Fruit fly (Drosophila melanogaster) whole organism, prepupa: ENCODE data around the gene Rpn1.

Source experiments
- Blimp-1 ChIP-seq: fragments of 200-800 bp; sonication (Bioruptor generic); optimal IDR thresholded peaks from 3 replicates; lab custom pipeline; 2017; ENCODE audit warnings: missing biosample characterization, missing genetic modification characterization, mild to moderate bottlenecking, moderate library complexity, missing genetic modification reagents
- CG10631 ChIP-seq: fragments of 200-800 bp; sonication (Bioruptor generic); optimal IDR thresholded peaks from 2 replicates; lab custom pipeline; 2016; ENCODE audit warnings: missing biosample characterization, missing genetic modification characterization
- CG10669 ChIP-seq: fragments of 200-800 bp; sonication (Bioruptor generic); optimal IDR thresholded peaks from 3 replicates; lab custom pipeline; 2018; ENCODE audit warnings: missing biosample characterization, mild to moderate bottlenecking, missing genetic modification characterization, moderate library complexity
- CG11294 ChIP-seq: fragments of 200-800 bp; sonication (Bioruptor generic); IDR thresholded peaks from 2 replicates; pipeline ENCODE4 v1.3.6; 2022; ENCODE audit warnings: missing biosample characterization, missing genetic modification characterization
- CG11762 ChIP-seq: fragments of 200-800 bp; sonication (Bioruptor generic); optimal IDR thresholded peaks from 3 replicates; lab custom pipeline; 2016; ENCODE audit warnings: missing biosample characterization, missing genetic modification characterization; ENCODE audit not compliant: insufficient read depth
- CG11902 ChIP-seq: fragments of 200-800 bp; sonication (Bioruptor generic); optimal IDR thresholded peaks from 3 replicates; lab custom pipeline; 2016; ENCODE audit warnings: missing biosample characterization, missing genetic modification characterization
- CG15336 ChIP-seq: fragments of 200-800 bp; sonication (Bioruptor generic); IDR thresholded peaks from 2 replicates; pipeline ENCODE4 v1.3.6; 2022; ENCODE audit warnings: missing biosample characterization, missing genetic modification characterization
- CG3032 ChIP-seq: fragments of 200-800 bp; optimal IDR thresholded peaks from 2 replicates; lab custom pipeline; 2019; ENCODE audit warnings: missing biosample characterization, mild to moderate bottlenecking, missing genetic modification characterization, moderate library complexity
- CG31627 ChIP-seq: fragments of 200-800 bp; sonication (Bioruptor generic); optimal IDR thresholded peaks from 3 replicates; lab custom pipeline; 2016; ENCODE audit warnings: missing biosample characterization, missing genetic modification characterization
- CG32006 ChIP-seq: fragments of 200-800 bp; sonication (Bioruptor generic); optimal IDR thresholded peaks from 3 replicates; lab custom pipeline; 2017; ENCODE audit warnings: missing biosample characterization, mild to moderate bottlenecking, missing genetic modification characterization
- CG4318 ChIP-seq: fragments of 200-800 bp; sonication (Bioruptor generic); optimal IDR thresholded peaks from 3 replicates; lab custom pipeline; 2017; ENCODE audit warnings: missing biosample characterization, mild to moderate bottlenecking, missing genetic modification characterization
- CG6163 ChIP-seq: fragments of 200-800 bp; sonication (Bioruptor generic); IDR thresholded peaks from 3 replicates; pipeline ENCODE4 v1.3.6; 2022; ENCODE audit warnings: missing biosample characterization, missing genetic modification characterization
- CG6792 ChIP-seq: fragments of 200-800 bp; sonication (Bioruptor generic); optimal IDR thresholded peaks from 3 replicates; lab custom pipeline; 2016; ENCODE audit warnings: missing biosample characterization, missing genetic modification characterization
- CG6854 ChIP-seq: fragments of 200-800 bp; sonication (Bioruptor generic); optimal IDR thresholded peaks from 2 replicates; lab custom pipeline; 2017; ENCODE audit warnings: missing biosample characterization, mild to moderate bottlenecking, missing genetic modification characterization
- CG7368 ChIP-seq: fragments of 200-800 bp; sonication (Bioruptor generic); optimal IDR thresholded peaks from 3 replicates; lab custom pipeline; 2016; ENCODE audit warnings: missing biosample characterization, missing genetic modification characterization
- CG8119 ChIP-seq: fragments of 200-800 bp; sonication (Bioruptor generic); IDR thresholded peaks from 3 replicates; pipeline ENCODE4 v1.3.6; 2022; ENCODE audit warnings: missing biosample characterization, missing genetic modification characterization
- CG8319 ChIP-seq: fragments of 200-800 bp; sonication (Bioruptor generic); optimal IDR thresholded peaks from 3 replicates; lab custom pipeline; 2016; ENCODE audit warnings: missing biosample characterization, missing genetic modification characterization
- CG8632 ChIP-seq: fragments of 200-800 bp; sonication (Bioruptor generic); optimal IDR thresholded peaks from 3 replicates; lab custom pipeline; 2016; ENCODE audit warnings: missing biosample characterization, missing genetic modification characterization
- CG9139 ChIP-seq: fragments of 200-800 bp; sonication (Bioruptor generic); optimal IDR thresholded peaks from 3 replicates; lab custom pipeline; 2017; ENCODE audit warnings: missing biosample characterization, mild to moderate bottlenecking, missing genetic modification characterization
- Eip75B ChIP-seq: fragments of 200-800 bp; sonication (Bioruptor generic); optimal IDR thresholded peaks from 3 replicates; lab custom pipeline; 2016; ENCODE audit warnings: missing biosample characterization, missing genetic modification characterization
- Eip78C ChIP-seq: fragments of 200-800 bp; sonication (Bioruptor generic); peaks from one replicate; lab custom pipeline; 2016; ENCODE audit warnings: missing biosample characterization, missing genetic modification characterization
- Eip93F ChIP-seq: fragments of 200-800 bp; sonication (Bioruptor generic); optimal IDR thresholded peaks from 2 replicates; lab custom pipeline; 2016; ENCODE audit warnings: missing biosample characterization, mild to moderate bottlenecking, missing genetic modification characterization
- Ets21C ChIP-seq: fragments of 200-800 bp; sonication (Bioruptor generic); optimal IDR thresholded peaks from 3 replicates; lab custom pipeline; 2016; ENCODE audit warnings: missing biosample characterization, missing genetic modification characterization
- Gug ChIP-seq: fragments of 200-800 bp; sonication (Bioruptor generic); IDR thresholded peaks from 2 replicates; pipeline ENCODE4 v1.3.6; 2022; ENCODE audit warnings: missing biosample characterization, missing genetic modification characterization
- Hr38 ChIP-seq: sonication (Bioruptor generic); optimal IDR thresholded peaks from 2 replicates; lab custom pipeline; 2016; ENCODE audit warnings: missing biosample characterization, missing genetic modification characterization
- Hr39 ChIP-seq: fragments of 200-800 bp; sonication (Bioruptor generic); optimal IDR thresholded peaks from 2 replicates; lab custom pipeline; 2016; ENCODE audit warnings: missing biosample characterization, missing genetic modification characterization
- Hr4 ChIP-seq: fragments of 200-800 bp; sonication (Bioruptor generic); optimal IDR thresholded peaks from 3 replicates; lab custom pipeline; 2016; ENCODE audit warnings: missing biosample characterization, missing genetic modification characterization
- Lpt ChIP-seq: fragments of 200-800 bp; sonication (Bioruptor generic); optimal IDR thresholded peaks from 3 replicates; lab custom pipeline; 2016; ENCODE audit warnings: missing biosample characterization, missing genetic modification characterization
- Met ChIP-seq: fragments of 200-800 bp; sonication (Bioruptor generic); optimal IDR thresholded peaks from 3 replicates; lab custom pipeline; 2016; ENCODE audit warnings: missing biosample characterization, missing genetic modification characterization
- OdsH ChIP-seq: fragments of 200-800 bp; sonication (Bioruptor generic); optimal IDR thresholded peaks from 3 replicates; lab custom pipeline; 2016; ENCODE audit warnings: missing biosample characterization, missing genetic modification characterization
- Smox ChIP-seq: fragments of 200-800 bp; sonication (Bioruptor generic); optimal IDR thresholded peaks from 3 replicates; lab custom pipeline; 2016; ENCODE audit warnings: missing biosample characterization, missing genetic modification characterization
- Sox102F ChIP-seq: fragments of 200-800 bp; sonication (Bioruptor generic); optimal IDR thresholded peaks from 2 replicates; lab custom pipeline; 2016; ENCODE audit warnings: missing biosample characterization, mild to moderate bottlenecking, missing genetic modification characterization
- achi ChIP-seq: fragments of 200-800 bp; sonication (Bioruptor generic); optimal IDR thresholded peaks from 3 replicates; lab custom pipeline; 2016; ENCODE audit warnings: missing biosample characterization, missing genetic modification characterization
- acj6 ChIP-seq: fragments of 200-800 bp; sonication (Bioruptor generic); optimal IDR thresholded peaks from 3 replicates; lab custom pipeline; 2016; ENCODE audit warnings: missing biosample characterization, missing genetic modification characterization
- cyc ChIP-seq: fragments of 200-800 bp; sonication (Bioruptor generic); optimal IDR thresholded peaks from 3 replicates; lab custom pipeline; 2016; ENCODE audit warnings: missing biosample characterization, missing genetic modification characterization
- dac ChIP-seq: fragments of 200-800 bp; sonication (Bioruptor generic); optimal IDR thresholded peaks from 2 replicates; lab custom pipeline; 2017; ENCODE audit warnings: missing biosample characterization, mild to moderate bottlenecking, missing genetic modification characterization
- esn ChIP-seq: fragments of 200-800 bp; sonication (Bioruptor generic); optimal IDR thresholded peaks from 2 replicates; lab custom pipeline; 2016; ENCODE audit warnings: missing biosample characterization, mild to moderate bottlenecking, missing genetic modification characterization, moderate library complexity
- fd59A ChIP-seq: fragments of 200-800 bp; sonication (Bioruptor generic); optimal IDR thresholded peaks from 2 replicates; lab custom pipeline; 2017; ENCODE audit warnings: missing biosample characterization, mild to moderate bottlenecking, missing genetic modification characterization, missing genetic modification reagents
- fd85E ChIP-seq: fragments of 200-800 bp; sonication (Bioruptor generic); optimal IDR thresholded peaks from 3 replicates; lab custom pipeline; 2016; ENCODE audit warnings: missing biosample characterization, missing genetic modification characterization
- lz ChIP-seq: fragments of 200-800 bp; sonication (Bioruptor generic); optimal IDR thresholded peaks from 3 replicates; lab custom pipeline; 2016; ENCODE audit warnings: missing biosample characterization, missing genetic modification characterization
- net ChIP-seq: fragments of 200-800 bp; sonication (Bioruptor generic); optimal IDR thresholded peaks from 3 replicates; lab custom pipeline; 2016; ENCODE audit warnings: missing biosample characterization, missing genetic modification characterization
- pdm3 ChIP-seq: fragments of 200-800 bp; sonication (Bioruptor generic); optimal IDR thresholded peaks from 3 replicates; lab custom pipeline; 2016; ENCODE audit warnings: missing biosample characterization, missing genetic modification characterization
- salr ChIP-seq, 2 experiments: fragments of 200-800 bp; sonication (Bioruptor generic); optimal IDR thresholded peaks; 3 replicates each; lab custom pipeline; 2016 to 2018; ENCODE audit warnings: missing biosample characterization in 2 of 2, missing genetic modification characterization in 2 of 2, mild to moderate bottlenecking in 1 of 2
- spab ChIP-seq: fragments of 200-800 bp; sonication (Bioruptor generic); optimal IDR thresholded peaks from 2 replicates; lab custom pipeline; 2017; ENCODE audit warnings: missing biosample characterization, mild to moderate bottlenecking, missing genetic modification characterization, missing genetic modification reagents
- ss ChIP-seq, 2 experiments: fragments of 200-800 bp; sonication (Bioruptor generic); optimal IDR thresholded peaks; 2 replicates in 1 of 2; 3 replicates in 1 of 2; lab custom pipeline; 2017 to 2018; ENCODE audit warnings: mild to moderate bottlenecking in 2 of 2, missing biosample characterization in 2 of 2, missing genetic modification characterization in 2 of 2, moderate library complexity in 1 of 2
- svp ChIP-seq: fragments of 200-800 bp; sonication (Bioruptor generic); peaks from one replicate; lab custom pipeline; 2016; ENCODE audit warnings: missing biosample characterization, missing genetic modification characterization
- vri ChIP-seq: fragments of 200-800 bp; sonication (Bioruptor generic); optimal IDR thresholded peaks from 3 replicates; lab custom pipeline; 2016; ENCODE audit warnings: missing biosample characterization, mild to moderate bottlenecking, missing genetic modification characterization

The Rpn1 gene

DNA sequence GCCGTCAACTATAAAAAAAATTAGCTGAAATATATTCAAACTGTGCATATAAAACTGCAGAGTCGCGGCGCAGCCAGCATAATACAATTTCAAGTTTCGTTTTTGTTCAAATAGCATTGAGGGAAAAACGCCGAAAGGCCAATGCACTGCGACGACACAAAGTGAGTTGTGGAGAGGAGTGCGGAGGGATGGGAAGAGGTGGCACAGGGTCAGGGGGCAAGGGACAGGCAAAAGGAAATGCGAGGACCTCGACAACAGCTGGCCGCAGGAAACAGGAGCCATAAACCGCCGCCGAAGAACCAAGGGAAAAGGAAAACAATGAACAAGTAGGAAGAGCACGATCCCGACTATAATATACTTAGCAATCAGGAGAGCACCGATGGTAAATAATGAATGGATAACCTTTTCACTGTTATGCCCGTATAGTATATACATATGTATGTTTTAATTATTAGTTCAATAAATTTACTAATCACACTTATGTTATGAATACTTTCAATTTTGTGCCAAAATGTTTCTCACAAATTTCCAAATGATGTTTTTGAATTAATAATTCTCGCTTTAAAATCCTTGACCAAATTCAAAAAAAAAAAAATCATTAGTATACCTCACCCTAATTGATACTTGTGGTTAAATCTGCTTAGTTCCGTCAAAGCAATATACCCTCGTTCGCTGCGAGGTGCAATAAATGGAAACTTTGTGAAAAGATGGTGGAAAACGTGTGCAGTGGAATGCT lies 16.1 kb upstream of the Rpn1 start (continued):
- TF ChIP-seq CG3032 (tag; lab: Kevin White, UChicago) (peak; percentile 39), CG31627 (GFP tag; lab: Kevin White, UChicago) (peak; percentile 1), CG11762 (GFP tag; lab: Kevin White, UChicago) (peak; percentile 17), spab (GFP tag; lab: Kevin White, UChicago) (peak; percentile 62), svp (GFP tag; lab: Kevin White, UChicago) (peak; percentile 87), Lpt (GFP tag; lab: Kevin White, UChicago) (no peak), salr (GFP tag; optimal IDR thresholded peaks at IDR 0.05; lab: Kevin White, UChicago) (peak in 1 of 2 experiments; percentile 72), CG6163 (no peak; the same call in 2 of the 3 replicates), achi (GFP tag; lab: Kevin White, UChicago) (peak; percentile 44), pdm3 (GFP tag; lab: Kevin White, UChicago) (peak; percentile 55), CG32006 (GFP tag; lab: Kevin White, UChicago) (peak; percentile 80), CG15336 (peak; percentile 38), Hr39 (GFP tag; lab: Kevin White, UChicago) (peak; percentile 21), OdsH (GFP tag; lab: Kevin White, UChicago) (peak; percentile 67), fd85E (no peak), CG11294 (no peak), Blimp-1 (GFP tag; lab: Kevin White, UChicago) (no peak), ss (GFP tag; optimal IDR thresholded peaks at IDR 0.05; lab: Kevin White, UChicago) (no peak), esn (GFP tag; lab: Kevin White, UChicago) (peak; percentile 59), CG6792 (GFP tag; lab: Kevin White, UChicago) (peak; percentile 51), Hr4 (GFP tag; lab: Kevin White, UChicago) (peak; percentile 71), fd59A (GFP tag; lab: Kevin White, UChicago) (peak; percentile 50)

DNA sequence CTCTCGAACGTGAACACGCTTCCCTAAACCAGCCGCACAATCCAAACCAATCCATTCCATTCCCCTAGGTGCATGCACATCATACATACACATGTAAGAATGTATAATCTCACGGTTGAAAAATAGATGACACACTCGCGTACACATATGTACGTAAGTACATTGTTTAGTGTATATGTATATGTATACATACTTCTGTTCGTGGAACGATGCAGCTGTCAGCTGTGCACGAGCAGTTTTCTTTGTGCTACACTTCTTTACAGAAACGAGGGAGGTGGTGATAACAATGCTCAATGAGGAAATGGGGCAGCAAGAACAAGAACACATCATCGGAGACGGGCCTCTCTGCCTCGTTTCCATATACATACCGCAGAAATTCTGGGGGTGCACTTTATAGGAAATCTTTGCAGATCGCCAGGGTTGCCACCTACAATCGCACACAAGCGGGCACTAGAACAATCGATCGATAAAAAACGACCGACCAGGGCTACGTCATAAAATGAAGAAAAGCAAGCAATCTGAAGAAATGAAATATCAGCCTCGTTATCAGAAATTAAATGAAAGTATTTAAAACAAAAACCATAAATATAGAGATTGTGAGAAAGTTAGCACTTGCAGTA lies 15.4 kb upstream of the Rpn1 start:
- TF ChIP-seq net (GFP tag; lab: Kevin White, UChicago) (no peak), CG6854 (no peak), CG8119 (GFP tag; lab: Robert Waterston, UW) (no peak), CG31627 (GFP tag; lab: Kevin White, UChicago) (no peak), Eip93F (no peak), Smox (GFP tag; lab: Kevin White, UChicago) (no peak), CG11294 (no peak), Gug (no peak), Hr38 (GFP tag; lab: Kevin White, UChicago) (no peak), Lpt (GFP tag; lab: Kevin White, UChicago) (no peak), acj6 (GFP tag; lab: Kevin White, UChicago) (no peak), Hr39 (GFP tag; lab: Kevin White, UChicago) (no peak), vri (GFP tag; lab: Kevin White, UChicago) (peak; percentile 46), Hr4 (GFP tag; lab: Kevin White, UChicago) (no peak), Ets21C (GFP tag; lab: Kevin White, UChicago) (no peak), Eip75B (GFP tag; lab: Kevin White, UChicago) (peak; percentile 18), CG4318 (no peak), Met (GFP tag; lab: Kevin White, UChicago) (peak; percentile 7), lz (GFP tag; lab: Kevin White, UChicago) (no peak), CG8632 (no peak), Eip78C (GFP tag; lab: Kevin White, UChicago) (peak; percentile 62), CG6792 (GFP tag; lab: Kevin White, UChicago) (no peak), CG10631 (peak; percentile 3), dac (GFP tag; lab: Kevin White, UChicago) (no peak), Sox102F (GFP tag; lab: Kevin White, UChicago) (no peak), CG9139 (GFP tag; lab: Kevin White, UChicago) (no peak), CG10669 (no peak), CG7368 (GFP tag; lab: Kevin White, UChicago) (no peak), cyc (GFP tag; lab: Kevin White, UChicago) (no peak), CG6163 (peak; percentile 18; the same call in 1 of the 3 replicates), CG11762 (GFP tag; lab: Kevin White, UChicago) (no peak), salr (GFP tag; optimal IDR thresholded peaks at IDR 0.05; lab: Kevin White, UChicago) (no peak), CG32006 (GFP tag; lab: Kevin White, UChicago) (peak; percentile 32), CG8319 (no peak), svp (GFP tag; lab: Kevin White, UChicago) (peak; percentile 63), CG11902 (GFP tag; lab: Kevin White, UChicago) (no peak)
